Worm (Caenorhabditis elegans): ENCODE measurements around the gene Y39F10A.6.

- TF ChIP-seq W03F9.2 (tag; optimal IDR thresholded peaks at IDR 0.05) = no peak
- no peak for TF ChIP-seq him-1 (tag; optimal IDR thresholded peaks at IDR 0.05)
- TF ChIP-seq dao-5 (tag; optimal IDR thresholded peaks at IDR 0.05) = no peak
Measured at ce11 chrII:814737-815136, 31.3 kb upstream of the Y39F10A.6 start, which contains the start of gene msrp-3.
